Fruit fly (Drosophila melanogaster): ENCODE data around the gene CG11597.

dm6 chr3L:11832360-11833295 is 10.6 kb upstream of the CG11597 start:
- TF ChIP-seq tj (GFP tag; optimal IDR thresholded peaks at IDR 0.05): no peak
- no peak for TF ChIP-seq Mnt (GFP tag; optimal IDR thresholded peaks at IDR 0.05)
- TF ChIP-seq CG7101 (tag; optimal IDR thresholded peaks at IDR 0.05): no peak
- TF ChIP-seq pad (GFP tag; optimal IDR thresholded peaks at IDR 0.05): peak; percentile 7
- TF ChIP-seq CG5204 (GFP tag; optimal IDR thresholded peaks at IDR 0.05): no peak
- no peak for TF ChIP-seq cic (GFP tag; optimal IDR thresholded peaks at IDR 0.05)
- no peak for TF ChIP-seq CG33017 (tag; optimal IDR thresholded peaks at IDR 0.05)
- TF ChIP-seq toe (GFP tag; optimal IDR thresholded peaks at IDR 0.05): no peak
- no peak for TF ChIP-seq bab1 (GFP tag; optimal IDR thresholded peaks at IDR 0.05)
- no peak for TF ChIP-seq CG7045 (GFP tag; optimal IDR thresholded peaks at IDR 0.05)
- TF ChIP-seq CG11617 (GFP tag; optimal IDR thresholded peaks at IDR 0.05): no peak
- no peak for TF ChIP-seq cnc (optimal IDR thresholded peaks at IDR 0.05)
- no peak for TF ChIP-seq kay (GFP tag; ENCODE audit: borderline replicate concordance)
